Fruit fly (Drosophila melanogaster) ovary, adult (tissue): ENCODE data around the gene Raf.
A peak's percentile ranks its signal among the peaks of the same experiment; 100 is the strongest.

ENCODE experiments used
- CG17801 ChIP-seq: fragments of 200-800 bp; optimal IDR thresholded peaks from 2 replicates; lab custom pipeline; 2019; ENCODE audit warnings: missing biosample characterization, mild to moderate bottlenecking, missing genetic modification characterization, moderate library complexity; ENCODE audit not compliant: partially characterized antibody

The Raf gene

dm6 chrX:2319783-2320182 is 24.5 kb downstream of the Raf start:
- TF ChIP-seq CG17801 (GFP tag; lab: Kevin White, UChicago), result no peak

- no peak for TF ChIP-seq CG17801 (GFP tag; lab: Kevin White, UChicago)
Measured at dm6 chrX:2320892-2321291, 25.6 kb downstream of the Raf start.

DNA sequence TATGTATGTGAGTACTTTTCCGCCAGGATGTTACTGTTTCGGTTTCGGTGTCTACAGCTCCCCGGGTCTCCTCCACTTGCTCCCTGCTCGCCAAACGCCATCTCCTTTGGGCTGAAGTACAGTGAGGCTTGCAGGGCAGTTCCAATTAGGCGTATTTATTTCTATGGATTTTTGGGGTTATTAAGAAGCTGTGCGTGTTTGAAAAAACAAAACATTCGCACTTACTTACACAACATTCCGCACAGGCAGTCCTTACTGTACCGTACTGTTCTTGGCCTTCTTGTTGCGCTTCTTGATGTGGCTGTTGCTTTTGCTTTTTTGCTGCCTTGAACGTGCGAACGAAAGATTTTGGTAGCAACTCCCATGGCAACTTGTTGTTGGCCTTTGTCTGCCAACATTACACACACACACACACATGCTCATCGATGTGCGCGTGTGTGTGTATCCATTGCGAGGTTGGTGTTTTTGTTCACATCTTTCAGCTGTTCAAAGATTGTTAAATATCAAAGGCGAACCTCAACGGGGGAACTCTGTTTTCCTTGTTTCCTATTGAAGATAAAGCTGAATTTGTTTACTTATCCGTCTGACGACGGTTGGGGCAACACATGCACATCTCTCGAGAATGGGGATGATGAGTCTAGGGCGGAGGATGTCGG is 26.8 kb downstream of the Raf start:
- TF ChIP-seq CG17801 (GFP tag; lab: Kevin White, UChicago), result no peak

dm6 chrX:2323661-2324293 is 28.5 kb downstream of the Raf start:
- TF ChIP-seq CG17801 (GFP tag; lab: Kevin White, UChicago), result no peak

dm6 chrX:2325658-2326245 is 30.5 kb downstream of the Raf start, which contains the start of gene CG14050:
Gene CG14050, minus strand, starts transcription at chrX:2326217.
- TF ChIP-seq CG17801 (GFP tag; lab: Kevin White, UChicago), result no peak

DNA sequence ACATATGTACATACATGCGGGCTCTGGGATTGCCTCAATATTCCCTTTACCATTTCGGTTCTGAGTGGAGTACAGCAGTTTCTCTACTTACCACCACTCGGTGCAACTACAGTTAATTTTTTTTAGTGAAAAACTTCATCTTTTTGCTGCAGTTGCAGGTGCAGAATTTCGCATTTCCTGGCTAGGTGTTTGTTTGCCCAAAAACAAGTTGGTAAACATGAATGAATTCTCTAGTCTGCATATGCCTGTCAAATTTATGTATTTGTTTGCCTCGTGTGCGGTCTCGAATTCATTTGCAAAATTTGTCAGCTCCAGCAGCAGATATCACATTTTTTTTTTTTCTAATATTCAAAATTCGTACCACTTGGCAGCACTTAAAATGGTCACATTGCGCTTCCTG is 31.6 kb downstream of the Raf start, which contains the start of gene CG2854:
CG2854 (plus strand) TSS at position 301 of the 400 bp plus-strand sequence.
- no peak for TF ChIP-seq CG17801 (GFP tag; lab: Kevin White, UChicago)

DNA sequence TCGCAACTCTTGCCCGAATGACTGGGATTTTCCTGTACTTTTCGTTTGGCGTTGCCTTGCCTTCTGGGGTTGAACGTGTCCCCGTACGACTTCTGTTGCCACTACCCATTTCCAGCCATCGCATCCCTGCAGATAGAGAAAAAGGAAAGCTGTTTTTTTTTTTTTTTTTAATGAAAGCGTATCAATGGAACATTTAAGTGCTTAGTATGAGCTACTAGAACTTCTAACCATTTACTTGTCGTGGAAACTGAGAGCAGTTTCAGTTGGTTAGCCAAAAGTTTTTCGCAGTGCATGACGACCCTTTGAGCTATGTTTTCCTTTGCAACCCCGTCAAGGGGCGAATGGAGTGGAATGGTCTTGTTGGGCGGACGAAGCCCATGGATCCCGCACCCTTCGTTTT is 34.0 kb downstream of the Raf start:
- TF ChIP-seq CG17801 (GFP tag; lab: Kevin White, UChicago), result no peak

DNA sequence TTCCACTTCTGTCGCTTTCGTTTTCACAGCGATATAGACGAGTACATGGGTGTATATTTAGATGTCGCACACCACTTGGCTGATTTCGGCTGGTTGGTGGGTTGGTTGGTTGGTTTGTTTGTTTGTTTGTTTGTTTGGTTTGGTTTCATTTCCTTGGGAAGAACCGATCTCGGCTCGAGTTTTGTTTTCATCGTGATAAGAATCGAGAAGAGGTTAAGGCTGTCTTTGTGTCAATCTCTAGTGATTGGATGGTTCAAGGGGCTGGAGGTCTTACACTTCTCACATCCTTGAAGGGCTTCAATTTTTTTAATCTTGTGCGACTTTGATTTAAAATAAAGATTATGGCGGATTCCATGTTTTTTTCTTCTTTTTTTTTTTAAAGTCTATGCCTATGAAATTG is 37.5 kb downstream of the Raf start:
- no peak for TF ChIP-seq CG17801 (GFP tag; lab: Kevin White, UChicago)

- no peak for TF ChIP-seq CG17801 (GFP tag; lab: Kevin White, UChicago)
Measured at dm6 chrX:2334025-2334424, 38.8 kb downstream of the Raf start.

DNA sequence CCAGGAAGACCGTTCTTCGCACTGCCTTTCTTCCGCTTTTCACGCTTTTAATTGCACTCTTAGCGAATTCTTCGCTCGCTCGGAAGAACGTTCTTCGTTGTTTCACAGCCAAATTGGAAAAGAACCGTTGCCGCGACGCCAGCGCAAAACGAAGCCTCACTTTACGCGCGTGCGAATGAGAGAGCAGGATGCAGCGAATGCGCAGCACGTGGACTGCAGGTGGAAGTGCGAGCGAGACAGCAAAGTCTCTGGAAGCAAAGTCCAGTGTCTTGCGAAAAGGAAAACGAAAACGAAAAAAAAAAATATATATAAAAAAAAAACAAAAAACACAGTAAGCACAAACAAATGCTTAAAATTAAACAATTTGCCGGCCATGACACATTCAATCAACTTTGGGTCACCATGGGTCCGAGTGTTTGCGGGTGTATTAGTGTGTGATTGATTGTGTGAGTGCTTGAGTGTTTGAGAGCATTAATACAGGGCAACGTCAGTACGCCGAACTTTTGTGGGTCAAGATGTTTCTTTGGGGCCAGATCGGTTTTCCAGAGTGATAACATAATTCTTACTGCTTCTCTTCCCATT is 39.4 kb downstream of the Raf start, which contains the start of gene Ilp6:
Ilp6 (minus strand) TSS at position 103 of the 582 bp plus-strand sequence.
- peak; percentile 64 for TF ChIP-seq CG17801 (GFP tag; lab: Kevin White, UChicago)

DNA sequence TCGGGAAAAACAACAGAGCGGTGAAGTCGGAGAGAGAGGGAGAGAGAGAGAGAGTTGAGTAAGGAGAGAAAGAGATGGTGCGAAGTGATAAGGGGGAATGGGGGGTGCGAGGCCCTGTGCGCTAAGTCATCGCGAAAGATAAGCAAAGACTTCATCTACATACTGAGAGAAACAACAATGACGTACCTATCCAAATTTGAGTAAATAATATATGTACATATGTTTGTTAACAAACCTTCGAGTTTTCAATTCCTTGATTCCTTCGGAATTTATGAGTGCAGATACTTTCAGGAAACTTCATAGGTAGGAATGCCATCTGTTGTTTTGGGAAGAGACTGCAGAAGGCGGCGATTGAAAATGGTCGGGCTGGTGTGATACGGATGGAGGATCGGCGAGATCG is 41.2 kb downstream of the Raf start:
- TF ChIP-seq CG17801 (GFP tag; lab: Kevin White, UChicago), result no peak

DNA sequence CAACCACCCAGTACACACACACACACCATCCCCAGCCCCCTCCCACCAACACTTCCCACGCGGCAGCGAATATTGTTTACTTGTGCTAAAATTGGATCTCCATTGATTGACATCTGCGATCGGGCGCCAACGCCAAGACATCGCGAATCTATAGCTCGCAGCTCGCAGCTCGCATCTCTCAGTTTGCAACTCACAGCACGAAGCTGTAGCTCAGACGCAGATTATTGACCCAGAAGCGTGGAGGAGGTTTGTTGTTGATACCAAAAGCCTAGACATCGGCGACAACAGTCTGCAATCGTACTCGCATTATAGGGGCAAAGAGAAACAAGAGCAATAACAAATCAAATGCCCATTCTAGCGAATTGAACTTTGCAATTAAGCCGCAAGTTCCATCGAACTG is 41.9 kb downstream of the Raf start:
- TF ChIP-seq CG17801 (GFP tag; lab: Kevin White, UChicago), result no peak

dm6 chrX:2340009-2340733 is 44.9 kb downstream of the Raf start:
- peak; percentile 4 for TF ChIP-seq CG17801 (GFP tag; lab: Kevin White, UChicago)

dm6 chrX:2344370-2344769 is 49.1 kb downstream of the Raf start, which contains the start of gene mRpL14:
Gene mRpL14, minus strand, starts transcription at chrX:2344649.
- TF ChIP-seq CG17801 (GFP tag; lab: Kevin White, UChicago), result no peak
